Fruit fly (Drosophila melanogaster): ENCODE measurements around the gene CG31949.

- TF ChIP-seq CG8478 (optimal IDR thresholded peaks at IDR 0.05) (no peak), psq (optimal IDR thresholded peaks at IDR 0.05) (no peak), EcR (GFP tag; optimal IDR thresholded peaks at IDR 0.05) (no peak), pan (optimal IDR thresholded peaks at IDR 0.05) (no peak), usp (GFP tag; optimal IDR thresholded peaks at IDR 0.05) (no peak)
Observed at dm6 chr2L:2307648-2308047, 7.7 kb downstream of the CG31949 start, which contains the start of gene CG16995.
